Fruit fly (Drosophila melanogaster) whole organism, embryonic: ENCODE measurements around the gene Syt1.

Experiments
- ATbp ChIP-seq: fragments of 200-800 bp; sonication (Bioruptor generic); optimal IDR thresholded peaks from 2 replicates; lab custom pipeline; 2017; ENCODE audit warnings: missing biosample characterization, mild to moderate bottlenecking, missing genetic modification characterization, missing genetic modification reagents
- CG10959 ChIP-seq: fragments of 200-800 bp; sonication (Bioruptor generic); IDR thresholded peaks from 2 replicates; pipeline ENCODE4 v1.3.6; 2022; ENCODE audit warnings: missing biosample characterization, missing genetic modification characterization
- CG11093 ChIP-seq: fragments of 200-800 bp; sonication (Bioruptor generic); IDR thresholded peaks from 3 replicates; pipeline ENCODE4 v1.3.6; 2022; ENCODE audit warnings: missing biosample characterization, missing genetic modification characterization
- CG11504 ChIP-seq: fragments of 200-800 bp; sonication (Bioruptor generic); optimal IDR thresholded peaks from 3 replicates; lab custom pipeline; 2019; ENCODE audit warnings: missing biosample characterization, mild to moderate bottlenecking, missing genetic modification characterization, moderate library complexity
- CG11695 ChIP-seq: fragments of 200-800 bp; sonication (Bioruptor generic); IDR thresholded peaks from 3 replicates; pipeline ENCODE4 v1.3.6; 2022; ENCODE audit warnings: missing biosample characterization, missing genetic modification characterization
- CG13624 ChIP-seq: fragments of 200-800 bp; sonication (Bioruptor generic); optimal IDR thresholded peaks from 2 replicates; lab custom pipeline; 2016; ENCODE audit warnings: missing biosample characterization, missing genetic modification characterization
- CG15073 ChIP-seq: fragments of 200-800 bp; sonication (Bioruptor generic); optimal IDR thresholded peaks from 2 replicates; lab custom pipeline; 2016; ENCODE audit warnings: missing biosample characterization, missing genetic modification characterization
- CG15514 ChIP-seq: fragments of 200-800 bp; sonication (Bioruptor generic); optimal IDR thresholded peaks from 3 replicates; lab custom pipeline; 2017; ENCODE audit warnings: missing biosample characterization, missing genetic modification characterization, mild to moderate bottlenecking, moderate library complexity, missing genetic modification reagents
- CG17359 ChIP-seq: fragments of 200-800 bp; sonication (Bioruptor generic); optimal IDR thresholded peaks from 3 replicates; lab custom pipeline; 2018; ENCODE audit warnings: missing biosample characterization, mild to moderate bottlenecking, missing genetic modification characterization, moderate library complexity
- CG17385 ChIP-seq: fragments of 200-800 bp; sonication (Bioruptor generic); optimal IDR thresholded peaks from 3 replicates; lab custom pipeline; 2018; ENCODE audit warnings: missing biosample characterization, mild to moderate bottlenecking, missing genetic modification characterization
- CG18476 ChIP-seq: fragments of 200-800 bp; sonication (Bioruptor generic); optimal IDR thresholded peaks from 2 replicates; lab custom pipeline; 2016; ENCODE audit warnings: missing biosample characterization, mild to moderate bottlenecking, missing genetic modification characterization
- CG18764 ChIP-seq: fragments of 200-800 bp; sonication (Bioruptor generic); optimal IDR thresholded peaks from 3 replicates; lab custom pipeline; 2016; ENCODE audit warnings: missing biosample characterization, missing genetic modification characterization
- CG30431 ChIP-seq: fragments of 200-800 bp; sonication (Bioruptor generic); optimal IDR thresholded peaks from 2 replicates; lab custom pipeline; 2017; ENCODE audit warnings: missing biosample characterization, missing genetic modification characterization
- CG31224 ChIP-seq: fragments of 200-800 bp; sonication (Bioruptor generic); IDR thresholded peaks from 2 replicates; pipeline ENCODE4 v1.3.6; 2022; ENCODE audit warnings: missing biosample characterization, missing genetic modification characterization
- CG31388 ChIP-seq: fragments of 200-800 bp; sonication (Bioruptor generic); optimal IDR thresholded peaks from 2 replicates; lab custom pipeline; 2016; ENCODE audit warnings: missing biosample characterization, missing genetic modification characterization
- CG31441 ChIP-seq: fragments of 200-800 bp; sonication (Bioruptor generic); IDR thresholded peaks from 2 replicates; pipeline ENCODE4 v1.3.6; 2022; ENCODE audit warnings: missing biosample characterization, missing genetic modification characterization
- CG7786 ChIP-seq: fragments of 200-800 bp; sonication (Bioruptor generic); optimal IDR thresholded peaks from 2 replicates; lab custom pipeline; 2016; ENCODE audit warnings: missing biosample characterization, missing genetic modification characterization
- CG7839 ChIP-seq: fragments of 200-800 bp; sonication (Bioruptor generic); optimal IDR thresholded peaks from 3 replicates; lab custom pipeline; 2018; ENCODE audit warnings: missing biosample characterization, mild to moderate bottlenecking, missing genetic modification characterization, moderate library complexity
- D ChIP-seq, 2 experiments: fragments of 200-800 bp in 1 of 2; fragments of >200 bp in 1 of 2; sonication (Bioruptor generic) in 1 of 2; optimal IDR thresholded peaks; 2 replicates in 1 of 2; 3 replicates in 1 of 2; lab custom pipeline; 2017; ENCODE audit warnings: mild to moderate bottlenecking in 1 of 2, missing biosample characterization in 1 of 2, missing genetic modification characterization in 1 of 2, missing genetic modification reagents in 1 of 2
- Dek ChIP-seq: fragments of 200-800 bp; sonication (Bioruptor generic); optimal IDR thresholded peaks from 3 replicates; lab custom pipeline; 2019; ENCODE audit warnings: missing biosample characterization, mild to moderate bottlenecking, missing genetic modification characterization, moderate library complexity
- H15 ChIP-seq: fragments of 200-800 bp; sonication (Bioruptor generic); IDR thresholded peaks from 3 replicates; pipeline ENCODE4 v1.3.6; 2022; ENCODE audit warnings: missing biosample characterization, missing genetic modification characterization
- HLH3B ChIP-seq: fragments of 200-800 bp; sonication (Bioruptor generic); IDR thresholded peaks from 2 replicates; pipeline ENCODE4 v1.3.6; 2022; ENCODE audit warnings: missing biosample characterization, missing genetic modification characterization
- Lhr ChIP-seq: fragments of 200-800 bp; sonication (Bioruptor generic); optimal IDR thresholded peaks from 3 replicates; lab custom pipeline; 2017; ENCODE audit warnings: mild to moderate bottlenecking, missing biosample characterization, missing genetic modification reagents, missing genetic modification characterization
- Meics ChIP-seq: fragments of 200-800 bp; sonication (Bioruptor generic); optimal IDR thresholded peaks from 2 replicates; lab custom pipeline; 2017; ENCODE audit warnings: missing biosample characterization, mild to moderate bottlenecking, missing genetic modification characterization
- Mes4 ChIP-seq: fragments of 200-800 bp; sonication (Bioruptor generic); optimal IDR thresholded peaks from 2 replicates; lab custom pipeline; 2016; ENCODE audit warnings: missing biosample characterization, missing genetic modification characterization
- Pdp1 ChIP-seq, 2 experiments: fragments of 200-800 bp; sonication (Bioruptor generic); optimal IDR thresholded peaks; 3 replicates each; lab custom pipeline; 2016; ENCODE audit warnings: missing biosample characterization in 2 of 2, missing genetic modification characterization in 2 of 2, mild to moderate bottlenecking in 1 of 2, moderate library complexity in 1 of 2
- Rfx ChIP-seq: fragments of 200-800 bp; sonication (Bioruptor generic); IDR thresholded peaks from 2 replicates; pipeline ENCODE4 v1.3.6; 2022; ENCODE audit warnings: missing biosample characterization, missing genetic modification characterization
- Xrp1 ChIP-seq: fragments of 200-800 bp; sonication (Bioruptor generic); IDR thresholded peaks from 2 replicates; pipeline ENCODE4 v1.3.6; 2022; ENCODE audit warnings: missing biosample characterization, missing genetic modification characterization
- aop ChIP-seq: fragments of 200-800 bp; sonication (Bioruptor generic); IDR thresholded peaks from 2 replicates; pipeline ENCODE4 v1.3.6; 2022; ENCODE audit warnings: missing biosample characterization, missing genetic modification characterization
- ato ChIP-seq: fragments of 200-800 bp; sonication (Bioruptor generic); IDR thresholded peaks from 2 replicates; pipeline ENCODE4 v1.3.6; 2022; ENCODE audit warnings: missing biosample characterization, missing genetic modification characterization; ENCODE audit not compliant: partially characterized antibody
- bcd ChIP-seq: fragments of 200-800 bp; sonication (Bioruptor generic); optimal IDR thresholded peaks from 2 replicates; lab custom pipeline; 2017; ENCODE audit warnings: missing biosample characterization, mild to moderate bottlenecking, missing genetic modification characterization
- chinmo ChIP-seq: fragments of 200-800 bp; sonication (Bioruptor generic); IDR thresholded peaks from 4 replicates; pipeline ENCODE4 v1.3.6; 2022; ENCODE audit warnings: missing biosample characterization, missing genetic modification characterization; ENCODE audit not compliant: partially characterized antibody
- crp ChIP-seq, 2 experiments: fragments of 200-800 bp; sonication (Bioruptor generic); optimal IDR thresholded peaks; 2 replicates in 1 of 2; 3 replicates in 1 of 2; lab custom pipeline; 2017; ENCODE audit warnings: missing biosample characterization in 2 of 2, missing genetic modification characterization in 2 of 2, mild to moderate bottlenecking in 1 of 2, moderate library complexity in 1 of 2
- da ChIP-seq: fragments of 200-800 bp; sonication (Bioruptor generic); optimal IDR thresholded peaks from 2 replicates; lab custom pipeline; 2016; ENCODE audit warnings: missing biosample characterization, missing genetic modification characterization
- dati ChIP-seq: fragments of 200-800 bp; sonication (Bioruptor generic); IDR thresholded peaks from 2 replicates; pipeline ENCODE4 v1.3.6; 2022; ENCODE audit warnings: missing biosample characterization, missing genetic modification characterization
- esg ChIP-seq: fragments of 200-800 bp; sonication (Bioruptor generic); conservative IDR thresholded peaks from 2 replicates; pipeline ENCODE4 v1.3.6; 2022; ENCODE audit warnings: missing biosample characterization, missing genetic modification characterization
- eyg ChIP-seq: fragments of 200-800 bp; sonication (Bioruptor generic); optimal IDR thresholded peaks from 3 replicates; lab custom pipeline; 2016; ENCODE audit warnings: missing biosample characterization, missing genetic modification characterization
- fd96Cb ChIP-seq: fragments of 200-800 bp; sonication (Bioruptor generic); optimal IDR thresholded peaks from 2 replicates; lab custom pipeline; 2018; ENCODE audit warnings: missing biosample characterization, mild to moderate bottlenecking, missing genetic modification characterization, moderate library complexity
- fu2 ChIP-seq: fragments of 200-800 bp; sonication (Bioruptor generic); optimal IDR thresholded peaks from 2 replicates; lab custom pipeline; 2016; ENCODE audit warnings: missing biosample characterization, missing genetic modification characterization
- hth ChIP-seq: fragments of >200 bp; optimal IDR thresholded peaks from 2 replicates; lab custom pipeline; 2017; ENCODE audit warnings: inconsistent platforms
- pb ChIP-seq: fragments of 200-800 bp; sonication (Bioruptor generic); optimal IDR thresholded peaks from 3 replicates; lab custom pipeline; 2016; ENCODE audit warnings: missing biosample characterization, missing genetic modification characterization
- ranshi ChIP-seq: fragments of 200-800 bp; sonication (Bioruptor generic); IDR thresholded peaks from 2 replicates; pipeline ENCODE4 v1.3.6; 2022; ENCODE audit warnings: missing biosample characterization, missing genetic modification characterization
- sc ChIP-seq, 3 experiments: fragments of >200 bp in 2 of 3; fragments of 200-800 bp in 1 of 3; sonication (Bioruptor generic) in 1 of 3; optimal IDR thresholded peaks; 2 replicates in 2 of 3; 3 replicates in 1 of 3; lab custom pipeline; 2017; ENCODE audit warnings: mild to moderate bottlenecking in 1 of 3, missing biosample characterization in 1 of 3, missing genetic modification characterization in 1 of 3, missing genetic modification reagents in 1 of 3
- sisA ChIP-seq: fragments of 200-800 bp; sonication (Bioruptor generic); IDR thresholded peaks from 2 replicates; pipeline ENCODE4 v1.3.6; 2022; ENCODE audit warnings: missing biosample characterization, missing genetic modification characterization
- stc ChIP-seq: fragments of 200-800 bp; sonication (Bioruptor generic); IDR thresholded peaks from 2 replicates; pipeline ENCODE4 v1.3.6; 2022; ENCODE audit warnings: missing biosample characterization, missing genetic modification characterization
- tap ChIP-seq: fragments of 200-800 bp; optimal IDR thresholded peaks from 3 replicates; lab custom pipeline; 2019; ENCODE audit warnings: missing biosample characterization, mild to moderate bottlenecking, missing genetic modification characterization, moderate library complexity
- toy ChIP-seq: fragments of 200-800 bp; sonication (Bioruptor generic); IDR thresholded peaks from 2 replicates; pipeline ENCODE4 v1.3.6; 2022; ENCODE audit warnings: missing biosample characterization, missing genetic modification characterization
- tx ChIP-seq: fragments of 200-800 bp; sonication (Bioruptor generic); optimal IDR thresholded peaks from 2 replicates; lab custom pipeline; 2016; ENCODE audit warnings: missing biosample characterization, missing genetic modification characterization

Syt1 gene

dm6 chr2L:2731370-2732138, 68.2 kb downstream of the Syt1 start (continued):
- TF ChIP-seq sisA (GFP tag; lab: Robert Waterston, UW) (peak; percentile 38; the same call in 1 of the 2 replicates), bcd (GFP tag; lab: Kevin White, UChicago) (peak; percentile 6), da (GFP tag; lab: Kevin White, UChicago) (no peak), CG11093 (0 out of 3 replicates have a peak, but pooled peaks have one; percentile 22), CG17359 (peak; percentile 48), CG13624 (peak; percentile 18), ranshi (GFP tag; lab: Robert Waterston, UW) (no peak), CG10959 (no peak), fu2 (GFP tag; lab: Kevin White, UChicago) (no peak), HLH3B (GFP tag; lab: Robert Waterston, UW) (peak; percentile 27), CG31388 (GFP tag; lab: Kevin White, UChicago) (no peak), D (optimal IDR thresholded peaks at IDR 0.05; lab: Kevin White, UChicago) (no peak), D (GFP tag; optimal IDR thresholded peaks at IDR 0.05; lab: Kevin White, UChicago) (peak; percentile 15), hth (lab: Kevin White, UChicago) (no peak), fd96Cb (peak; percentile 42), chinmo (GFP tag; lab: Robert Waterston, UW) (0 out of 4 replicates have a peak, but pooled peaks have one; percentile 68), Pdp1 (GFP tag; optimal IDR thresholded peaks at IDR 0.05; lab: Kevin White, UChicago) (peak in 1 of 2 experiments; percentile 68), aop (GFP tag; lab: Robert Waterston, UW) (no peak), tap (tag; lab: Kevin White, UChicago) (peak; percentile 6), stc (peak; percentile 31; the same call in 1 of the 2 replicates), CG11695 (GFP tag; lab: Robert Waterston, UW) (0 out of 3 replicates have a peak, but pooled peaks have one; percentile 41), CG31441 (GFP tag; lab: Robert Waterston, UW) (peak; percentile 42), toy (no peak), crp (GFP tag; optimal IDR thresholded peaks at IDR 0.05; lab: Kevin White, UChicago) (peak in 1 of 2 experiments; percentile 8), sc (optimal IDR thresholded peaks at IDR 0.05; lab: Kevin White, UChicago) (no peak), sc (GFP tag; optimal IDR thresholded peaks at IDR 0.05; lab: Kevin White, UChicago) (no peak), Meics (peak; percentile 33), pb (GFP tag; lab: Kevin White, UChicago) (no peak), Xrp1 (GFP tag; lab: Robert Waterston, UW) (peak; percentile 44; the same call in 1 of the 2 replicates), dati (GFP tag; lab: Robert Waterston, UW) (no peak), CG30431 (GFP tag; lab: Kevin White, UChicago) (no peak), CG15073 (GFP tag; lab: Kevin White, UChicago) (no peak), CG18476 (GFP tag; lab: Kevin White, UChicago) (no peak), Lhr (GFP tag; lab: Kevin White, UChicago) (no peak), CG7786 (no peak), Dek (tag; lab: Kevin White, UChicago) (no peak), eyg (GFP tag; lab: Kevin White, UChicago) (peak; percentile 9), CG15514 (GFP tag; lab: Kevin White, UChicago) (peak; percentile 11), ato (GFP tag; lab: Robert Waterston, UW) (no peak), tx (GFP tag; lab: Kevin White, UChicago) (no peak), CG7839 (peak; percentile 50), H15 (0 out of 3 replicates have a peak, but pooled peaks have one; percentile 36), ATbp (peak; percentile 20), esg (peak; percentile 66), Rfx (GFP tag; lab: Robert Waterston, UW) (0 out of 2 replicates have a peak, but pooled peaks have one; percentile 27), Mes4 (GFP tag; lab: Kevin White, UChicago) (no peak), CG17385 (GFP tag; lab: Kevin White, UChicago) (peak; percentile 21), CG11504 (tag; lab: Kevin White, UChicago) (peak; percentile 57), CG31224 (peak; percentile 36; the same call in 1 of the 2 replicates), CG18764 (GFP tag; lab: Kevin White, UChicago) (no peak)
